Worm (Caenorhabditis elegans) whole organism, L4 larva: Measurements from ENCODE around the gene F08D12.4.

ENCODE experiments used
- F10B5.3 ChIP-seq: sonication (generic microtip); optimal IDR thresholded peaks from 2 replicates; lab custom pipeline; 2016; ENCODE audit warnings: mild to moderate bottlenecking, missing genetic modification characterization, missing compliant biosample characterization
- F26F4.8 ChIP-seq: fragments of 200-800 bp; sonication (Bioruptor generic); conservative IDR thresholded peaks from 2 replicates; pipeline ENCODE4 v1.3.6; 2022; ENCODE audit warnings: missing genetic modification characterization, missing compliant biosample characterization
- F37D6.2 ChIP-seq: sonication (generic microtip); optimal IDR thresholded peaks from 2 replicates; lab custom pipeline; 2016; ENCODE audit warnings: mild to moderate bottlenecking, missing genetic modification characterization, missing compliant biosample characterization
- F44E2.7 ChIP-seq: fragments of 200-800 bp; sonication (Bioruptor generic); IDR thresholded peaks from 2 replicates; pipeline ENCODE4 v2.1.2; 2022; ENCODE audit warnings: missing genetic modification characterization, missing compliant biosample characterization
- F49E8.2 ChIP-seq: sonication (generic microtip); optimal IDR thresholded peaks from 2 replicates; lab custom pipeline; 2016; ENCODE audit warnings: missing compliant biosample characterization, mild to moderate bottlenecking, missing genetic modification characterization, borderline replicate concordance
- T20F7.1 ChIP-seq: fragments of 200-800 bp; sonication (Bioruptor generic); optimal IDR thresholded peaks from 2 replicates; lab custom pipeline; 2018; ENCODE audit warnings: mild to moderate bottlenecking, missing genetic modification characterization, missing compliant biosample characterization
- Y105C5A.15 ChIP-seq: fragments of 200-800 bp; sonication (Bioruptor generic); IDR thresholded peaks from 2 replicates; pipeline ENCODE4 v1.3.6; 2022; ENCODE audit warnings: missing genetic modification characterization, missing compliant biosample characterization
- ZK546.5 ChIP-seq, 2 experiments: sonication (generic microtip); optimal IDR thresholded peaks; 2 replicates each; lab custom pipeline; 2017; ENCODE audit warnings: missing biosample characterization in 2 of 2, missing genetic modification characterization in 2 of 2
- aha-1 ChIP-seq: fragments of 150-350 bp; peaks from one replicate; lab custom pipeline; 2014; ENCODE audit warnings: missing biosample characterization, missing genetic modification characterization
- aly-2 ChIP-seq: sonication (generic microtip); optimal IDR thresholded peaks from 2 replicates; lab custom pipeline; 2018; ENCODE audit warnings: missing biosample characterization, missing genetic modification characterization
- ceh-62 ChIP-seq: sonication (generic microtip); optimal IDR thresholded peaks from 2 replicates; lab custom pipeline; 2017; ENCODE audit warnings: missing biosample characterization, missing genetic modification characterization
- ceh-82 ChIP-seq: sonication (generic microtip); optimal IDR thresholded peaks from 2 replicates; lab custom pipeline; 2017; ENCODE audit warnings: missing biosample characterization, missing genetic modification characterization
- ces-1 ChIP-seq: fragments of 150-350 bp; sonication (generic microtip); optimal IDR thresholded peaks from 4 replicates; lab custom pipeline; 2014; ENCODE audit warnings: missing biosample characterization, missing genetic modification reagents, missing genetic modification characterization
- daf-12 ChIP-seq: fragments of 150-350 bp; optimal IDR thresholded peaks from 2 replicates; lab custom pipeline; 2014; ENCODE audit warnings: missing biosample characterization, missing genetic modification reagents, missing genetic modification characterization
- daf-19 ChIP-seq: fragments of 200-800 bp; sonication (Bioruptor generic); conservative IDR thresholded peaks from 2 replicates; pipeline ENCODE4 v1.3.6; 2022; ENCODE audit warnings: missing genetic modification characterization, missing compliant biosample characterization
- daf-8 ChIP-seq: fragments of 200-800 bp; sonication (Bioruptor generic); IDR thresholded peaks from 2 replicates; pipeline ENCODE4 v1.3.6; 2022; ENCODE audit warnings: missing genetic modification characterization, missing compliant biosample characterization
- dmd-6 ChIP-seq: fragments of 200-800 bp; sonication (Bioruptor generic); IDR thresholded peaks from 2 replicates; pipeline ENCODE4 v1.3.6; 2022; ENCODE audit warnings: missing genetic modification reagents, missing genetic modification characterization, missing compliant biosample characterization
- dmd-9 ChIP-seq: fragments of 200-800 bp; sonication (Bioruptor generic); IDR thresholded peaks from 2 replicates; pipeline ENCODE4 v1.3.6; 2022; ENCODE audit warnings: missing genetic modification reagents, missing genetic modification characterization, missing compliant biosample characterization
- dve-1 ChIP-seq: sonication (generic microtip); optimal IDR thresholded peaks from 2 replicates; lab custom pipeline; 2017; ENCODE audit warnings: antibody characterized with exemption, mild to moderate bottlenecking, missing genetic modification characterization, missing compliant biosample characterization; ENCODE audit not compliant: insufficient read depth
- hif-1 ChIP-seq, 2 experiments: sonication (generic microtip); optimal IDR thresholded peaks; 2 replicates each; lab custom pipeline; 2016 to 2017; ENCODE audit warnings: missing compliant biosample characterization in 2 of 2, missing genetic modification characterization in 2 of 2, missing genetic modification reagents in 2 of 2, missing genotype in 2 of 2, mild to moderate bottlenecking in 1 of 2
- hlh-11 ChIP-seq: fragments of 200-800 bp; sonication (Bioruptor generic); optimal IDR thresholded peaks from 2 replicates; lab custom pipeline; 2018; ENCODE audit warnings: mild to moderate bottlenecking, missing genetic modification characterization, missing compliant biosample characterization
- hlh-30 ChIP-seq: sonication (generic microtip); optimal IDR thresholded peaks from 2 replicates; lab custom pipeline; 2017; ENCODE audit warnings: antibody characterized with exemption, mild to moderate bottlenecking, missing genetic modification characterization, missing compliant biosample characterization; ENCODE audit not compliant: insufficient read depth
- hmg-1.1 ChIP-seq: fragments of 200-800 bp; sonication (Bioruptor generic); IDR thresholded peaks from 2 replicates; pipeline ENCODE4 v1.3.6; 2022; ENCODE audit warnings: missing genetic modification reagents, missing genetic modification characterization, missing compliant biosample characterization
- jun-1 ChIP-seq: fragments of 150-350 bp; optimal IDR thresholded peaks from 2 replicates; lab custom pipeline; 2014; ENCODE audit warnings: missing biosample characterization, missing genetic modification reagents, missing genetic modification characterization
- lin-1 ChIP-seq: fragments of 200-800 bp; sonication (Bioruptor generic); IDR thresholded peaks from 2 replicates; pipeline ENCODE4 v1.3.6; 2022; ENCODE audit warnings: missing genetic modification reagents, missing genetic modification characterization, missing compliant biosample characterization
- lin-29 ChIP-seq: fragments of 200-800 bp; sonication (Bioruptor generic); IDR thresholded peaks from 2 replicates; pipeline ENCODE4 v1.3.6; 2022; ENCODE audit warnings: missing genetic modification reagents, missing genetic modification characterization, missing compliant biosample characterization
- lsy-2 ChIP-seq, 2 experiments: fragments of 150-350 bp in 1 of 2; sonication (generic microtip) in 1 of 2; optimal IDR thresholded peaks; 2 replicates each; lab custom pipeline; 2014 to 2017; ENCODE audit warnings: missing biosample characterization in 2 of 2, missing genetic modification characterization in 2 of 2
- mdl-1 ChIP-seq, 2 experiments: fragments of 150-350 bp in 1 of 2; sonication (generic microtip) in 1 of 2; optimal IDR thresholded peaks; 2 replicates each; lab custom pipeline; 2014 to 2017; ENCODE audit warnings: missing biosample characterization in 2 of 2, missing genetic modification characterization in 2 of 2
- nhr-11 ChIP-seq: fragments of 150-350 bp; optimal IDR thresholded peaks from 2 replicates; lab custom pipeline; 2014; ENCODE audit warnings: missing biosample characterization, missing genetic modification characterization
- nhr-111 ChIP-seq: fragments of 200-800 bp; sonication (Bioruptor generic); optimal IDR thresholded peaks from 2 replicates; lab custom pipeline; 2018; ENCODE audit warnings: mild to moderate bottlenecking, missing genetic modification characterization, missing compliant biosample characterization
- nhr-237 ChIP-seq: sonication (generic microtip); optimal IDR thresholded peaks from 2 replicates; lab custom pipeline; 2017; ENCODE audit warnings: missing biosample characterization, missing genetic modification characterization
- nhr-28 ChIP-seq: fragments of 150-350 bp; optimal IDR thresholded peaks from 2 replicates; lab custom pipeline; 2014; ENCODE audit warnings: missing biosample characterization, missing genetic modification characterization
- nhr-48 ChIP-seq: sonication (generic microtip); optimal IDR thresholded peaks from 2 replicates; lab custom pipeline; 2016; ENCODE audit warnings: mild to moderate bottlenecking, missing genetic modification characterization, missing compliant biosample characterization
- nhr-6 ChIP-seq: fragments of 150-350 bp; optimal IDR thresholded peaks from 2 replicates; lab custom pipeline; 2014; ENCODE audit warnings: missing biosample characterization, missing genetic modification characterization
- pha-4 ChIP-seq, 2 experiments: fragments of 150-350 bp in 1 of 2; fragments of 200-800 bp in 1 of 2; sonication (Bioruptor generic) in 1 of 2; IDR thresholded peaks in 1 of 2; optimal IDR thresholded peaks in 1 of 2; 2 replicates each; pipeline versions ENCODE4 v1.3.6 to Lab custom; 2014 to 2022; ENCODE audit warnings: missing genetic modification characterization in 2 of 2, missing genetic modification reagents in 2 of 2, missing biosample characterization in 1 of 2, missing compliant biosample characterization in 1 of 2
- php-3 ChIP-seq: fragments of 200-800 bp; sonication (Bioruptor generic); IDR thresholded peaks from 2 replicates; pipeline ENCODE4 v1.3.6; 2022; ENCODE audit warnings: missing genetic modification reagents, missing genetic modification characterization, missing compliant biosample characterization
- set-16 ChIP-seq: fragments of 200-800 bp; sonication (Bioruptor generic); IDR thresholded peaks from 2 replicates; pipeline ENCODE4 v1.3.6; 2022; ENCODE audit warnings: missing genetic modification reagents, missing genetic modification characterization, missing compliant biosample characterization
- snpc-4 ChIP-seq: fragments of 150-350 bp; optimal IDR thresholded peaks from 2 replicates; lab custom pipeline; 2014; ENCODE audit warnings: missing biosample characterization, missing genetic modification characterization
- spr-3 ChIP-seq: fragments of 200-800 bp; sonication (Bioruptor generic); optimal IDR thresholded peaks from 2 replicates; lab custom pipeline; 2018; ENCODE audit warnings: mild to moderate bottlenecking, missing genetic modification characterization, missing compliant biosample characterization
- tra-1 ChIP-seq: fragments of 200-800 bp; sonication (Bioruptor generic); IDR thresholded peaks from 2 replicates; pipeline ENCODE4 v1.3.6; 2022; ENCODE audit warnings: missing genetic modification reagents, missing genetic modification characterization, missing compliant biosample characterization
- unc-130 ChIP-seq: sonication (generic microtip); optimal IDR thresholded peaks from 2 replicates; lab custom pipeline; 2016; ENCODE audit warnings: missing genetic modification reagents, missing genetic modification characterization, missing compliant biosample characterization
- vab-7 ChIP-seq: fragments of 200-800 bp; sonication (Bioruptor generic); IDR thresholded peaks from 2 replicates; pipeline ENCODE4 v1.3.6; 2022; ENCODE audit warnings: missing genetic modification reagents, missing genetic modification characterization, missing compliant biosample characterization
- zag-1 ChIP-seq: fragments of 150-350 bp; optimal IDR thresholded peaks from 2 replicates; lab custom pipeline; 2014; ENCODE audit warnings: missing biosample characterization, missing genetic modification characterization
- zfp-2 ChIP-seq: sonication (generic microtip); optimal IDR thresholded peaks from 2 replicates; lab custom pipeline; 2016; ENCODE audit warnings: mild to moderate bottlenecking, missing genetic modification characterization, missing compliant biosample characterization
- zip-2 ChIP-seq: fragments of 150-350 bp; optimal IDR thresholded peaks from 2 replicates; lab custom pipeline; 2014; ENCODE audit warnings: missing biosample characterization, missing genetic modification characterization

The F08D12.4 gene

DNA sequence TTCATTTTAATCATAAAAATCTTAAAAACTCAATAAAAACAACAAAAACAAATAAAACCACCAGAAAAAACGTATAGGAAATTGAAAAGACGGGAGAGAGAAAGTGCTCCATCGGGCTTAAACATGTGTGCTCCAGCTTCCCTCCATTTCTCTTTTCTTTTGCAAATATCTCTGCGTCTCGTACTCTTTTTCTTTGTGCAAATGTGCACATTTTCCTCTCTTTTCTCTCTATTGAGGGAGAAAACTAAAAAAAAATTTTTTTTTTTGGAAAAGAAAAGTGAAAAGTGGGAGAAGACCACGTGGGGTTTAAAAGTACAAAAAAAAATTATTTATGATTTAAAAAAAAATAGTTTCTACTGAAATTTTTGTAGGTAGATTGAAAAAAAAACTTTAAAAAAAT lies 26.3 kb downstream of the F08D12.4 start (continued):
- TF ChIP-seq unc-130 (no peak), zip-2 (tag; lab: Kevin White, UChicago) (no peak), zag-1 (no peak), mdl-1 (tag; optimal IDR thresholded peaks at IDR 0.05; lab: Kevin White, UChicago) (peak in 1 of 2 experiments; percentile 65), ZK546.5 (tag; optimal IDR thresholded peaks at IDR 0.05; lab: Kevin White, UChicago) (no peak), jun-1 (no peak), F37D6.2 (tag; lab: Kevin White, UChicago) (no peak), T20F7.1 (GFP tag; lab: Kevin White, UChicago) (no peak)
- TF ChIP-seq, all 104 proteins: peak for 11

- peak; percentile 79 for TF ChIP-seq dve-1 (tag; lab: Kevin White, UChicago)
- TF ChIP-seq hlh-11, result peak; percentile 37
- no peak for TF ChIP-seq ceh-82
- TF ChIP-seq F44E2.7 (GFP tag; lab: Robert Waterston, UW), result no peak
- TF ChIP-seq hlh-30 (tag; lab: Kevin White, UChicago), result peak; percentile 80
- no peak for TF ChIP-seq unc-130
- TF ChIP-seq set-16, result peak; percentile 26; the same call in 1 of the 2 replicates
- TF ChIP-seq lin-29, result no peak
- TF ChIP-seq lin-1 (GFP tag; lab: Robert Waterston, UW), result 0 out of 2 replicates have a peak, but pooled peaks have one; percentile 22
- no peak for TF ChIP-seq hif-1 (tag; optimal IDR thresholded peaks at IDR 0.05; lab: Kevin White, UChicago)
- no peak for TF ChIP-seq nhr-111 (GFP tag; lab: Kevin White, UChicago)
- TF ChIP-seq ceh-62 (tag; lab: Kevin White, UChicago), result no peak
- TF ChIP-seq F10B5.3 (tag; lab: Kevin White, UChicago), result no peak
- TF ChIP-seq nhr-6 (tag; lab: Kevin White, UChicago), result no peak
- peak; percentile 85 for TF ChIP-seq dmd-6
- peak; percentile 32 for TF ChIP-seq nhr-28 (tag; lab: Kevin White, UChicago)
- TF ChIP-seq nhr-48 (tag; lab: Kevin White, UChicago), result peak; percentile 75
- TF ChIP-seq tra-1 (GFP tag; lab: Robert Waterston, UW), result peak; percentile 64; the same call in 1 of the 2 replicates
- no peak for TF ChIP-seq Y105C5A.15 (GFP tag; lab: Robert Waterston, UW)
- TF ChIP-seq pha-4 (GFP tag; IDR thresholded peaks at IDR 0.05; lab: Robert Waterston, UW), result 0 out of 2 replicates have a peak, but pooled peaks have one; percentile 52
- TF ChIP-seq pha-4 (tag; optimal IDR thresholded peaks at IDR 0.05; lab: Kevin White, UChicago), result no peak
- no peak for TF ChIP-seq aly-2
- 0 out of 2 replicates have a peak, but pooled peaks have one; percentile 15 for TF ChIP-seq php-3 (GFP tag; lab: Robert Waterston, UW)
- TF ChIP-seq daf-12 (tag; lab: Kevin White, UChicago), result no peak
These were observed 27.0 kb downstream of the F08D12.4 start for ce11 chrII:2804949-2805348.

ce11 chrII:2805566-2805965 lies 27.6 kb downstream of the F08D12.4 start:
- TF ChIP-seq jun-1 (no peak), nhr-28 (tag; lab: Kevin White, UChicago) (peak; percentile 12)
- TF ChIP-seq, all 104 proteins: peak for 1

- TF ChIP-seq aha-1 (tag; lab: Kevin White, UChicago) (peak; percentile 95), daf-8 (GFP tag; lab: Robert Waterston, UW) (no peak), vab-7 (GFP tag; lab: Robert Waterston, UW) (no peak), dmd-9 (GFP tag; lab: Robert Waterston, UW) (no peak), nhr-28 (tag; lab: Kevin White, UChicago) (peak; percentile 35), nhr-237 (no peak), daf-19 (GFP tag; lab: Robert Waterston, UW) (no peak), snpc-4 (tag; lab: Kevin White, UChicago) (no peak), F26F4.8 (GFP tag; lab: Robert Waterston, UW) (no peak), hmg-1.1 (GFP tag; lab: Robert Waterston, UW) (0 out of 2 replicates have a peak, but pooled peaks have one; percentile 23), zfp-2 (tag; lab: Kevin White, UChicago) (no peak), hlh-30 (tag; lab: Kevin White, UChicago) (peak; percentile 75), ces-1 (GFP tag; lab: Kevin White, UChicago) (no peak), zag-1 (no peak), ceh-62 (tag; lab: Kevin White, UChicago) (no peak), F49E8.2 (tag; lab: Kevin White, UChicago) (no peak), spr-3 (no peak), T20F7.1 (GFP tag; lab: Kevin White, UChicago) (no peak), lsy-2 (tag; optimal IDR thresholded peaks at IDR 0.05; lab: Kevin White, UChicago) (no peak), nhr-11 (tag; lab: Kevin White, UChicago) (peak; percentile 38)
These were observed 29.8 kb downstream of the F08D12.4 start, which contains the start of gene K12H6.12 for ce11 chrII:2807674-2808206. K12H6.12 (plus strand) TSS chrII:2808156.
